Comparison of ENCODE assay signal across 4 worm cellular contexts in the genomic region with DNA sequence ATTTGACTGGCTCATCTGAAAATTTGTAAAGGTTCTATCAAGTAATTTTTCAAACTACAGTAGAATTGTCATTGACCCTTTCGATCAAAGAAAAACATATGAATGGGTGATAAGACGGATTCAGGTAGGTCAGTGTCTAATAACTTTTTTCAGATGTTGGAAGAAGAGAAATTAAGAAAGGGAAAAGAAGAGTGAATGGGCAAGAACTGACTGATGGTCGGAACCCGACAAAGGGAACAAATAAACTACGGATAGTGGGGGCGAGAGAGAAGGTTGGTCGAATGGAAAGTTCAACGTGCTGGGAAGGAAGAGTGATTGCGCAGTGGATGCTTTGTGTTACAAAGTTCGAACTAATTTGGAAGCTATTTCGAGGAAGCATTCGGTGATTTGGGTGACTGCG.
TF ChIP-seq lines count a peak whose summit lies in the region.

No protein-coding gene starts in this region.

TF ChIP-seq in whole organism, L1 larva, 84 proteins besides CTCF, POLR2A, EP300 and RAD21:
- TF ChIP-seq ceh-88 (GFP tag; IDR thresholded peaks at IDR 0.05; lab: Robert Waterston, UW) (no peak), vab-15 (tag; optimal IDR thresholded peaks at IDR 0.05; lab: Kevin White, UChicago) (no peak), mef-2 (tag; optimal IDR thresholded peaks at IDR 0.05; lab: Kevin White, UChicago) (no peak), nhr-11 (tag; optimal IDR thresholded peaks at IDR 0.05; lab: Kevin White, UChicago) (no peak), efl-1 (optimal IDR thresholded peaks at IDR 0.05; lab: Kevin White, UChicago) (no peak), efl-1 (GFP tag; optimal IDR thresholded peaks at IDR 0.05 in 1 of 2; lab: Kevin White, UChicago) (peak in 1 of 2 experiments; percentile 17), unc-30 (tag; optimal IDR thresholded peaks at IDR 0.05; lab: Kevin White, UChicago) (no peak), blmp-1 (tag; optimal IDR thresholded peaks at IDR 0.05; lab: Kevin White, UChicago) (peak; percentile 96)

TF ChIP-seq in whole organism, L2 larva, 48 proteins besides CTCF, POLR2A, EP300 and RAD21:
- TF ChIP-seq Y55F3AM.14 (GFP tag; optimal IDR thresholded peaks at IDR 0.05; lab: Kevin White, UChicago) (no peak), blmp-1 (tag; optimal IDR thresholded peaks at IDR 0.05; lab: Kevin White, UChicago; ENCODE audit: insufficient read depth) (peak; percentile 59)

TF ChIP-seq in whole organism, L3 larva, 47 proteins besides CTCF, POLR2A, EP300 and RAD21:
- no peak for TF ChIP-seq snpc-4 (tag; optimal IDR thresholded peaks at IDR 0.05; lab: Kevin White, UChicago)
- no peak for TF ChIP-seq egl-27 (tag; optimal IDR thresholded peaks at IDR 0.05; lab: Kevin White, UChicago)
- TF ChIP-seq nhr-23 (tag; optimal IDR thresholded peaks at IDR 0.05; lab: Kevin White, UChicago) = peak; percentile 38
TF ChIP-seq in whole organism, L3 larva: peak in this region for 1.

TF ChIP-seq in whole organism, L4 larva, 104 proteins besides CTCF, POLR2A, EP300 and RAD21:
- TF ChIP-seq dmd-8 (GFP tag; IDR thresholded peaks at IDR 0.05; lab: Robert Waterston, UW) = no peak
- no peak for TF ChIP-seq tra-1 (GFP tag; IDR thresholded peaks at IDR 0.05; lab: Robert Waterston, UW)
- no peak for TF ChIP-seq ceh-44 (GFP tag; IDR thresholded peaks at IDR 0.05; lab: Robert Waterston, UW)
- TF ChIP-seq nhr-111 (GFP tag; optimal IDR thresholded peaks at IDR 0.05; lab: Kevin White, UChicago) = no peak
- peak; percentile 14 for TF ChIP-seq nhr-28 (tag; optimal IDR thresholded peaks at IDR 0.05; lab: Kevin White, UChicago)
- no peak for TF ChIP-seq zip-2 (tag; optimal IDR thresholded peaks at IDR 0.05; lab: Kevin White, UChicago)
- no peak for TF ChIP-seq F49E8.2 (tag; optimal IDR thresholded peaks at IDR 0.05; lab: Kevin White, UChicago; ENCODE audit: borderline replicate concordance)
- no peak for TF ChIP-seq lin-1 (GFP tag; IDR thresholded peaks at IDR 0.05; lab: Robert Waterston, UW)
- no peak for TF ChIP-seq mxl-3 (GFP tag; optimal IDR thresholded peaks at IDR 0.05; lab: Kevin White, UChicago)
